Fruit fly (Drosophila melanogaster) whole organism, prepupa: ENCODE measurements around the gene CG43339.

Source experiments
- Blimp-1 ChIP-seq: fragments of 200-800 bp; sonication (Bioruptor generic); optimal IDR thresholded peaks from 3 replicates; lab custom pipeline; 2017; ENCODE audit warnings: missing biosample characterization, missing genetic modification characterization, mild to moderate bottlenecking, moderate library complexity, missing genetic modification reagents
- CG10631 ChIP-seq: fragments of 200-800 bp; sonication (Bioruptor generic); optimal IDR thresholded peaks from 2 replicates; lab custom pipeline; 2016; ENCODE audit warnings: missing biosample characterization, missing genetic modification characterization
- CG11294 ChIP-seq: fragments of 200-800 bp; sonication (Bioruptor generic); IDR thresholded peaks from 2 replicates; pipeline ENCODE4 v1.3.6; 2022; ENCODE audit warnings: missing biosample characterization, missing genetic modification characterization
- CG11902 ChIP-seq: fragments of 200-800 bp; sonication (Bioruptor generic); optimal IDR thresholded peaks from 3 replicates; lab custom pipeline; 2016; ENCODE audit warnings: missing biosample characterization, missing genetic modification characterization
- CG1621 ChIP-seq: fragments of 200-800 bp; sonication (Bioruptor generic); optimal IDR thresholded peaks from 3 replicates; lab custom pipeline; 2018; ENCODE audit warnings: missing biosample characterization, mild to moderate bottlenecking, missing genetic modification characterization
- CG3032 ChIP-seq: fragments of 200-800 bp; optimal IDR thresholded peaks from 2 replicates; lab custom pipeline; 2019; ENCODE audit warnings: missing biosample characterization, mild to moderate bottlenecking, missing genetic modification characterization, moderate library complexity
- CG31627 ChIP-seq: fragments of 200-800 bp; sonication (Bioruptor generic); optimal IDR thresholded peaks from 3 replicates; lab custom pipeline; 2016; ENCODE audit warnings: missing biosample characterization, missing genetic modification characterization
- CG32006 ChIP-seq: fragments of 200-800 bp; sonication (Bioruptor generic); optimal IDR thresholded peaks from 3 replicates; lab custom pipeline; 2017; ENCODE audit warnings: missing biosample characterization, mild to moderate bottlenecking, missing genetic modification characterization
- CG34406 ChIP-seq: fragments of 200-800 bp; sonication (Bioruptor generic); optimal IDR thresholded peaks from 3 replicates; lab custom pipeline; 2016; ENCODE audit warnings: missing biosample characterization, missing genetic modification characterization
- CG6163 ChIP-seq: fragments of 200-800 bp; sonication (Bioruptor generic); IDR thresholded peaks from 3 replicates; pipeline ENCODE4 v1.3.6; 2022; ENCODE audit warnings: missing biosample characterization, missing genetic modification characterization
- CG6276 ChIP-seq: fragments of 200-800 bp; sonication (Bioruptor generic); optimal IDR thresholded peaks from 2 replicates; lab custom pipeline; 2017; ENCODE audit warnings: missing biosample characterization, mild to moderate bottlenecking, missing genetic modification characterization
- CG6792 ChIP-seq: fragments of 200-800 bp; sonication (Bioruptor generic); optimal IDR thresholded peaks from 3 replicates; lab custom pipeline; 2016; ENCODE audit warnings: missing biosample characterization, missing genetic modification characterization
- CG6808 ChIP-seq: fragments of 200-800 bp; sonication (Bioruptor generic); optimal IDR thresholded peaks from 3 replicates; lab custom pipeline; 2017; ENCODE audit warnings: missing biosample characterization, missing genetic modification characterization, mild to moderate bottlenecking, moderate library complexity, missing genetic modification reagents
- CG6854 ChIP-seq: fragments of 200-800 bp; sonication (Bioruptor generic); optimal IDR thresholded peaks from 2 replicates; lab custom pipeline; 2017; ENCODE audit warnings: missing biosample characterization, mild to moderate bottlenecking, missing genetic modification characterization
- CG7368 ChIP-seq: fragments of 200-800 bp; sonication (Bioruptor generic); optimal IDR thresholded peaks from 3 replicates; lab custom pipeline; 2016; ENCODE audit warnings: missing biosample characterization, missing genetic modification characterization
- CG8119 ChIP-seq: fragments of 200-800 bp; sonication (Bioruptor generic); IDR thresholded peaks from 3 replicates; pipeline ENCODE4 v1.3.6; 2022; ENCODE audit warnings: missing biosample characterization, missing genetic modification characterization
- CG8319 ChIP-seq: fragments of 200-800 bp; sonication (Bioruptor generic); optimal IDR thresholded peaks from 3 replicates; lab custom pipeline; 2016; ENCODE audit warnings: missing biosample characterization, missing genetic modification characterization
- CG8632 ChIP-seq: fragments of 200-800 bp; sonication (Bioruptor generic); optimal IDR thresholded peaks from 3 replicates; lab custom pipeline; 2016; ENCODE audit warnings: missing biosample characterization, missing genetic modification characterization
- CG9139 ChIP-seq: fragments of 200-800 bp; sonication (Bioruptor generic); optimal IDR thresholded peaks from 3 replicates; lab custom pipeline; 2017; ENCODE audit warnings: missing biosample characterization, mild to moderate bottlenecking, missing genetic modification characterization
- Eip75B ChIP-seq: fragments of 200-800 bp; sonication (Bioruptor generic); optimal IDR thresholded peaks from 3 replicates; lab custom pipeline; 2016; ENCODE audit warnings: missing biosample characterization, missing genetic modification characterization
- Eip78C ChIP-seq: fragments of 200-800 bp; sonication (Bioruptor generic); peaks from one replicate; lab custom pipeline; 2016; ENCODE audit warnings: missing biosample characterization, missing genetic modification characterization
- Eip93F ChIP-seq: fragments of 200-800 bp; sonication (Bioruptor generic); optimal IDR thresholded peaks from 2 replicates; lab custom pipeline; 2016; ENCODE audit warnings: missing biosample characterization, mild to moderate bottlenecking, missing genetic modification characterization
- Ets21C ChIP-seq: fragments of 200-800 bp; sonication (Bioruptor generic); optimal IDR thresholded peaks from 3 replicates; lab custom pipeline; 2016; ENCODE audit warnings: missing biosample characterization, missing genetic modification characterization
- Ets96B ChIP-seq: fragments of 200-800 bp; optimal IDR thresholded peaks from 2 replicates; lab custom pipeline; 2019; ENCODE audit warnings: missing biosample characterization, mild to moderate bottlenecking, missing genetic modification characterization, moderate library complexity
- Gug ChIP-seq: fragments of 200-800 bp; sonication (Bioruptor generic); IDR thresholded peaks from 2 replicates; pipeline ENCODE4 v1.3.6; 2022; ENCODE audit warnings: missing biosample characterization, missing genetic modification characterization
- Hr38 ChIP-seq: sonication (Bioruptor generic); optimal IDR thresholded peaks from 2 replicates; lab custom pipeline; 2016; ENCODE audit warnings: missing biosample characterization, missing genetic modification characterization
- Hr39 ChIP-seq: fragments of 200-800 bp; sonication (Bioruptor generic); optimal IDR thresholded peaks from 2 replicates; lab custom pipeline; 2016; ENCODE audit warnings: missing biosample characterization, missing genetic modification characterization
- Met ChIP-seq: fragments of 200-800 bp; sonication (Bioruptor generic); optimal IDR thresholded peaks from 3 replicates; lab custom pipeline; 2016; ENCODE audit warnings: missing biosample characterization, missing genetic modification characterization
- OdsH ChIP-seq: fragments of 200-800 bp; sonication (Bioruptor generic); optimal IDR thresholded peaks from 3 replicates; lab custom pipeline; 2016; ENCODE audit warnings: missing biosample characterization, missing genetic modification characterization
- Smox ChIP-seq: fragments of 200-800 bp; sonication (Bioruptor generic); optimal IDR thresholded peaks from 3 replicates; lab custom pipeline; 2016; ENCODE audit warnings: missing biosample characterization, missing genetic modification characterization
- Sox102F ChIP-seq: fragments of 200-800 bp; sonication (Bioruptor generic); optimal IDR thresholded peaks from 2 replicates; lab custom pipeline; 2016; ENCODE audit warnings: missing biosample characterization, mild to moderate bottlenecking, missing genetic modification characterization
- Sox14 ChIP-seq: fragments of 200-800 bp; sonication (Bioruptor generic); optimal IDR thresholded peaks from 3 replicates; lab custom pipeline; 2016; ENCODE audit warnings: missing biosample characterization, missing genetic modification characterization
- achi ChIP-seq: fragments of 200-800 bp; sonication (Bioruptor generic); optimal IDR thresholded peaks from 3 replicates; lab custom pipeline; 2016; ENCODE audit warnings: missing biosample characterization, missing genetic modification characterization
- acj6 ChIP-seq: fragments of 200-800 bp; sonication (Bioruptor generic); optimal IDR thresholded peaks from 3 replicates; lab custom pipeline; 2016; ENCODE audit warnings: missing biosample characterization, missing genetic modification characterization
- cyc ChIP-seq: fragments of 200-800 bp; sonication (Bioruptor generic); optimal IDR thresholded peaks from 3 replicates; lab custom pipeline; 2016; ENCODE audit warnings: missing biosample characterization, missing genetic modification characterization
- dac ChIP-seq: fragments of 200-800 bp; sonication (Bioruptor generic); optimal IDR thresholded peaks from 2 replicates; lab custom pipeline; 2017; ENCODE audit warnings: missing biosample characterization, mild to moderate bottlenecking, missing genetic modification characterization
- dsx ChIP-seq: fragments of 200-800 bp; optimal IDR thresholded peaks from 3 replicates; lab custom pipeline; 2019; ENCODE audit warnings: missing biosample characterization, mild to moderate bottlenecking, missing genetic modification characterization, moderate library complexity; ENCODE audit not compliant: poor library complexity, severe bottlenecking
- eg ChIP-seq: fragments of 200-800 bp; sonication (Bioruptor generic); IDR thresholded peaks from 3 replicates; pipeline ENCODE4 v1.3.6; 2022; ENCODE audit warnings: missing biosample characterization, missing genetic modification characterization
- esn ChIP-seq: fragments of 200-800 bp; sonication (Bioruptor generic); optimal IDR thresholded peaks from 2 replicates; lab custom pipeline; 2016; ENCODE audit warnings: missing biosample characterization, mild to moderate bottlenecking, missing genetic modification characterization, moderate library complexity
- fd59A ChIP-seq: fragments of 200-800 bp; sonication (Bioruptor generic); optimal IDR thresholded peaks from 2 replicates; lab custom pipeline; 2017; ENCODE audit warnings: missing biosample characterization, mild to moderate bottlenecking, missing genetic modification characterization, missing genetic modification reagents
- fkh ChIP-seq: fragments of 200-800 bp; sonication (Bioruptor generic); optimal IDR thresholded peaks from 3 replicates; lab custom pipeline; 2017; ENCODE audit warnings: missing biosample characterization, mild to moderate bottlenecking, missing genetic modification characterization, moderate library complexity
- lz ChIP-seq: fragments of 200-800 bp; sonication (Bioruptor generic); optimal IDR thresholded peaks from 3 replicates; lab custom pipeline; 2016; ENCODE audit warnings: missing biosample characterization, missing genetic modification characterization
- net ChIP-seq: fragments of 200-800 bp; sonication (Bioruptor generic); optimal IDR thresholded peaks from 3 replicates; lab custom pipeline; 2016; ENCODE audit warnings: missing biosample characterization, missing genetic modification characterization
- pdm3 ChIP-seq: fragments of 200-800 bp; sonication (Bioruptor generic); optimal IDR thresholded peaks from 3 replicates; lab custom pipeline; 2016; ENCODE audit warnings: missing biosample characterization, missing genetic modification characterization
- spab ChIP-seq: fragments of 200-800 bp; sonication (Bioruptor generic); optimal IDR thresholded peaks from 2 replicates; lab custom pipeline; 2017; ENCODE audit warnings: missing biosample characterization, mild to moderate bottlenecking, missing genetic modification characterization, missing genetic modification reagents
- ss ChIP-seq, 2 experiments: fragments of 200-800 bp; sonication (Bioruptor generic); optimal IDR thresholded peaks; 2 replicates in 1 of 2; 3 replicates in 1 of 2; lab custom pipeline; 2017 to 2018; ENCODE audit warnings: mild to moderate bottlenecking in 2 of 2, missing biosample characterization in 2 of 2, missing genetic modification characterization in 2 of 2, moderate library complexity in 1 of 2
- svp ChIP-seq: fragments of 200-800 bp; sonication (Bioruptor generic); peaks from one replicate; lab custom pipeline; 2016; ENCODE audit warnings: missing biosample characterization, missing genetic modification characterization
- topi ChIP-seq: fragments of 200-800 bp; sonication (Bioruptor generic); optimal IDR thresholded peaks from 3 replicates; lab custom pipeline; 2016; ENCODE audit warnings: missing biosample characterization, missing genetic modification characterization
- vri ChIP-seq: fragments of 200-800 bp; sonication (Bioruptor generic); optimal IDR thresholded peaks from 3 replicates; lab custom pipeline; 2016; ENCODE audit warnings: missing biosample characterization, mild to moderate bottlenecking, missing genetic modification characterization

Gene CG43339

DNA sequence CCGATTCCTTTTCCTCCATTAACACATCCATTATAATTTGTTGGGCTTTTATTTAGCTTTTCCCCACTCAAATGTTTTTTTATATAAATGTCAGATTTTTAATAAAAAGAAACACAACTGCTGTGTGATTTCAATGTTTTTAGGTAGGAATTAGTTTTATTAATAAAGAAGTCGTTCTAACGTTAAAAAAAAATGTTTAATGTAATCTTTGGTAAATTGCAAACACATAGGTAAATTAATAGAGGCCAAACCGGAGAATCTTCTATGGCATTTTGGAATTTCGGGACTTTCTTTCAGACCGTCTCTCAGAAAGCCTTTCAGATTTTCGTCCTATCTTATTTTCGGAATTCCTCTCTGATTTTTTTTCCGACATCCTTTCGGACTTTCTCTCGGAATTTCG lies at the start of gene CG43339:
CG43339 (minus strand) TSS at position 101 of the 400 bp plus-strand sequence.
- TF ChIP-seq svp (GFP tag; lab: Kevin White, UChicago): no peak
- no peak for TF ChIP-seq CG1621
- no peak for TF ChIP-seq CG8632 (GFP tag; lab: Kevin White, UChicago)
- TF ChIP-seq fkh (GFP tag; lab: Kevin White, UChicago): no peak
- no peak for TF ChIP-seq CG7368 (GFP tag; lab: Kevin White, UChicago)
- TF ChIP-seq lz: no peak
- no peak for TF ChIP-seq Gug
- no peak for TF ChIP-seq spab
- TF ChIP-seq Blimp-1 (GFP tag; lab: Kevin White, UChicago): no peak
- no peak for TF ChIP-seq net (GFP tag; lab: Kevin White, UChicago)
- no peak for TF ChIP-seq Eip78C (GFP tag; lab: Kevin White, UChicago)
- no peak for TF ChIP-seq cyc (GFP tag; lab: Kevin White, UChicago)
- no peak for TF ChIP-seq CG6854 (GFP tag; lab: Kevin White, UChicago)
- no peak for TF ChIP-seq dac

DNA sequence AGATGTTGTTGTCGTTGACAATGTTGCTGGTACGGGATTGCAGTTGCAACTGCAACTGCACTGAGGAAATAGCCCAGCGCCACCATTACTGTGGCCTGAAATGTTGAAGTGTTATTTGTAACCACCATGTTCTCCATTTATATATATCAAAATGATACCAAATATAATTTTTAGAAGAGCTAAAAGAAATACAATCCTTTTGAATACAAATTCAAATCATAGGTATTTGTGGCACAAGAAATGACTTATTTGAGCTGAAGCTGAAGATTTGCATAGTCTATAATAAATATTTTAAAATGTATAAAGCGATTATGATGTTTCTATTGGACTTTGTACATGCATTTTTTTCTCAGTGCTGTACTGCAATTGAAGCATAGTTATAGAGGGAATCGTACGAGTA lies 46.5 kb upstream of the CG43339 start:
- TF ChIP-seq ss (GFP tag; optimal IDR thresholded peaks at IDR 0.05; lab: Kevin White, UChicago): no peak
- TF ChIP-seq Eip93F: no peak
- TF ChIP-seq Sox102F (GFP tag; lab: Kevin White, UChicago): no peak
- TF ChIP-seq CG11294: no peak
- no peak for TF ChIP-seq Hr39 (GFP tag; lab: Kevin White, UChicago)
- TF ChIP-seq eg: 0 out of 3 replicates have a peak, but pooled peaks have one; percentile 30
- no peak for TF ChIP-seq OdsH (GFP tag; lab: Kevin White, UChicago)
- no peak for TF ChIP-seq spab
- TF ChIP-seq CG32006 (GFP tag; lab: Kevin White, UChicago): peak; percentile 70
- no peak for TF ChIP-seq fkh (GFP tag; lab: Kevin White, UChicago)
- TF ChIP-seq CG34406 (GFP tag; lab: Kevin White, UChicago): no peak
- no peak for TF ChIP-seq CG6163
- TF ChIP-seq net (GFP tag; lab: Kevin White, UChicago): no peak
- TF ChIP-seq pdm3 (GFP tag; lab: Kevin White, UChicago): no peak
- no peak for TF ChIP-seq CG6792 (GFP tag; lab: Kevin White, UChicago)
- no peak for TF ChIP-seq CG11902 (GFP tag; lab: Kevin White, UChicago)
- TF ChIP-seq esn: no peak
- no peak for TF ChIP-seq Gug
- no peak for TF ChIP-seq vri (GFP tag; lab: Kevin White, UChicago)
- no peak for TF ChIP-seq dac
- TF ChIP-seq Eip78C (GFP tag; lab: Kevin White, UChicago): peak; percentile 59
- TF ChIP-seq CG1621: no peak
- no peak for TF ChIP-seq CG8632 (GFP tag; lab: Kevin White, UChicago)
- TF ChIP-seq CG6808 (GFP tag; lab: Kevin White, UChicago): no peak
- no peak for TF ChIP-seq Eip75B
- TF ChIP-seq CG9139: no peak
- no peak for TF ChIP-seq acj6 (GFP tag; lab: Kevin White, UChicago)
- no peak for TF ChIP-seq CG6854 (GFP tag; lab: Kevin White, UChicago)
- no peak for TF ChIP-seq svp (GFP tag; lab: Kevin White, UChicago)
- no peak for TF ChIP-seq Smox (GFP tag; lab: Kevin White, UChicago)
- no peak for TF ChIP-seq CG8319 (GFP tag; lab: Kevin White, UChicago)
- TF ChIP-seq CG8119 (GFP tag; lab: Robert Waterston, UW): peak; percentile 41; the same call in 1 of the 3 replicates
- TF ChIP-seq dsx (GFP tag; lab: Kevin White, UChicago): peak; percentile 13
- TF ChIP-seq Hr38: no peak
- no peak for TF ChIP-seq CG7368 (GFP tag; lab: Kevin White, UChicago)
- no peak for TF ChIP-seq Sox14 (GFP tag; lab: Kevin White, UChicago)
- TF ChIP-seq Blimp-1 (GFP tag; lab: Kevin White, UChicago): no peak
- no peak for TF ChIP-seq Ets96B (tag; lab: Kevin White, UChicago)
- no peak for TF ChIP-seq cyc (GFP tag; lab: Kevin White, UChicago)
- TF ChIP-seq CG31627 (GFP tag; lab: Kevin White, UChicago): no peak
- no peak for TF ChIP-seq Met (GFP tag; lab: Kevin White, UChicago)
- no peak for TF ChIP-seq achi (GFP tag; lab: Kevin White, UChicago)
- TF ChIP-seq fd59A (GFP tag; lab: Kevin White, UChicago): no peak
- TF ChIP-seq Ets21C (GFP tag; lab: Kevin White, UChicago): no peak
- no peak for TF ChIP-seq CG6276 (GFP tag; lab: Kevin White, UChicago)
- TF ChIP-seq topi: no peak
- no peak for TF ChIP-seq CG3032 (tag; lab: Kevin White, UChicago)
- no peak for TF ChIP-seq CG10631 (GFP tag; lab: Kevin White, UChicago)
